Fruit fly (Drosophila melanogaster) whole organism, embryonic: ENCODE data around the gene CG1703.
A peak's percentile ranks its signal among the peaks of the same experiment; 100 is the strongest.

Source experiments
- Adf1 ChIP-seq: fragments of 200-800 bp; sonication (Bioruptor generic); IDR thresholded peaks from 2 replicates; pipeline ENCODE4 v1.3.6; 2022; ENCODE audit warnings: missing biosample characterization, missing genetic modification characterization
- Bdp1 ChIP-seq: fragments of 200-800 bp; sonication (Bioruptor generic); optimal IDR thresholded peaks from 3 replicates; lab custom pipeline; 2016; ENCODE audit warnings: missing biosample characterization, missing genetic modification characterization
- BtbVII ChIP-seq: fragments of 200-800 bp; sonication (Bioruptor generic); optimal IDR thresholded peaks from 3 replicates; lab custom pipeline; 2017; ENCODE audit warnings: missing biosample characterization, mild to moderate bottlenecking, missing genetic modification characterization
- CG10543 ChIP-seq: fragments of 200-800 bp; sonication (Bioruptor generic); optimal IDR thresholded peaks from 3 replicates; lab custom pipeline; 2017; ENCODE audit warnings: missing biosample characterization, mild to moderate bottlenecking, missing genetic modification characterization, moderate library complexity
- CG12659 ChIP-seq: fragments of 200-800 bp; sonication (Bioruptor generic); optimal IDR thresholded peaks from 3 replicates; lab custom pipeline; 2017; ENCODE audit warnings: mild to moderate bottlenecking, missing biosample characterization, missing genetic modification reagents, missing genetic modification characterization
- CG14441 ChIP-seq: fragments of 200-800 bp; sonication (Bioruptor generic); IDR thresholded peaks from 2 replicates; pipeline ENCODE4 v1.3.6; 2022; ENCODE audit warnings: missing biosample characterization, missing genetic modification characterization
- CG1529 ChIP-seq: fragments of 200-800 bp; sonication (Bioruptor generic); optimal IDR thresholded peaks from 3 replicates; lab custom pipeline; 2018; ENCODE audit warnings: missing biosample characterization, missing genetic modification characterization
- CG15601 ChIP-seq: fragments of 200-800 bp; sonication (Bioruptor generic); optimal IDR thresholded peaks from 3 replicates; lab custom pipeline; 2019; ENCODE audit warnings: missing biosample characterization, mild to moderate bottlenecking, missing genetic modification characterization, moderate library complexity
- CG17612 ChIP-seq: fragments of 200-800 bp; sonication (Bioruptor generic); IDR thresholded peaks from 2 replicates; pipeline ENCODE4 v1.3.6; 2022; ENCODE audit warnings: missing biosample characterization, missing genetic modification characterization
- CG32532 ChIP-seq: fragments of 200-800 bp; sonication (Bioruptor generic); IDR thresholded peaks from 2 replicates; pipeline ENCODE4 v1.3.6; 2022; ENCODE audit warnings: missing biosample characterization, missing genetic modification characterization
- CG32772 ChIP-seq: fragments of 200-800 bp; sonication (Bioruptor generic); IDR thresholded peaks from 2 replicates; pipeline ENCODE4 v1.3.6; 2022; ENCODE audit warnings: missing biosample characterization, missing genetic modification characterization
- CG3995 ChIP-seq: fragments of 200-800 bp; sonication (Bioruptor generic); optimal IDR thresholded peaks from 3 replicates; lab custom pipeline; 2016; ENCODE audit warnings: missing biosample characterization, missing genetic modification characterization
- CG8388 ChIP-seq: fragments of 200-800 bp; sonication (Bioruptor generic); optimal IDR thresholded peaks from 2 replicates; lab custom pipeline; 2019; ENCODE audit warnings: missing biosample characterization, mild to moderate bottlenecking, missing genetic modification characterization, moderate library complexity
- CG9215 ChIP-seq: fragments of 200-800 bp; sonication (Bioruptor generic); IDR thresholded peaks from 2 replicates; pipeline ENCODE4 v1.3.6; 2022; ENCODE audit warnings: missing biosample characterization, missing genetic modification characterization
- CTCF ChIP-seq: fragments of 200-800 bp; sonication (Bioruptor generic); optimal IDR thresholded peaks from 2 replicates; lab custom pipeline; 2017; ENCODE audit warnings: missing biosample characterization, mild to moderate bottlenecking, missing genetic modification characterization, moderate library complexity
- Chrac-16 ChIP-seq: fragments of 200-800 bp; sonication (Bioruptor generic); optimal IDR thresholded peaks from 3 replicates; lab custom pipeline; 2016; ENCODE audit warnings: missing biosample characterization, missing genetic modification characterization
- Dfd ChIP-seq, 2 experiments: fragments of >200 bp; optimal IDR thresholded peaks; 2 replicates each; lab custom pipeline; 2017; ENCODE audit warnings: missing biosample characterization in 2 of 2, missing genetic modification characterization in 2 of 2
- Drgx ChIP-seq: fragments of 200-800 bp; sonication (Bioruptor generic); IDR thresholded peaks from 2 replicates; pipeline ENCODE4 v1.3.6; 2022; ENCODE audit warnings: missing biosample characterization, missing genetic modification characterization
- ERR ChIP-seq: fragments of 200-800 bp; sonication (Bioruptor generic); optimal IDR thresholded peaks from 2 replicates; lab custom pipeline; 2016; ENCODE audit warnings: missing biosample characterization, missing genetic modification characterization
- GATAe ChIP-seq: fragments of 200-800 bp; sonication (Bioruptor generic); conservative IDR thresholded peaks from 2 replicates; pipeline ENCODE4 v1.3.6; 2022; ENCODE audit warnings: missing biosample characterization, missing genetic modification characterization
- HHEX ChIP-seq: fragments of 200-800 bp; sonication (Bioruptor generic); optimal IDR thresholded peaks from 3 replicates; lab custom pipeline; 2017; ENCODE audit warnings: missing biosample characterization, mild to moderate bottlenecking, missing genetic modification characterization, missing genetic modification reagents
- HLH54F ChIP-seq: fragments of 200-800 bp; sonication (Bioruptor generic); optimal IDR thresholded peaks from 3 replicates; lab custom pipeline; 2016; ENCODE audit warnings: missing biosample characterization, missing genetic modification characterization
- Hmx ChIP-seq: fragments of 200-800 bp; sonication (Bioruptor generic); optimal IDR thresholded peaks from 2 replicates; lab custom pipeline; 2016; ENCODE audit warnings: missing biosample characterization, missing genetic modification characterization
- Kr ChIP-seq: fragments of 200-800 bp; sonication (Bioruptor generic); optimal IDR thresholded peaks from 2 replicates; lab custom pipeline; 2017; ENCODE audit warnings: missing biosample characterization, mild to moderate bottlenecking, missing genetic modification characterization
- NC2α ChIP-seq: fragments of 200-800 bp; sonication (Bioruptor generic); optimal IDR thresholded peaks from 2 replicates; lab custom pipeline; 2016; ENCODE audit warnings: missing biosample characterization, missing genetic modification characterization
- Optix ChIP-seq: fragments of 200-800 bp; sonication (Bioruptor generic); IDR thresholded peaks from 3 replicates; pipeline ENCODE4 v1.3.6; 2022; ENCODE audit warnings: missing biosample characterization, missing genetic modification characterization
- Sox102F ChIP-seq: fragments of 200-800 bp; sonication (Bioruptor generic); optimal IDR thresholded peaks from 2 replicates; lab custom pipeline; 2018; ENCODE audit warnings: missing biosample characterization, mild to moderate bottlenecking, missing genetic modification characterization, moderate library complexity
- Spps ChIP-seq: fragments of 200-800 bp; sonication (Bioruptor generic); optimal IDR thresholded peaks from 2 replicates; lab custom pipeline; 2018; ENCODE audit warnings: missing biosample characterization, mild to moderate bottlenecking, missing genetic modification characterization
- abd-A ChIP-seq: fragments of 200-800 bp; sonication (Bioruptor generic); optimal IDR thresholded peaks from 3 replicates; lab custom pipeline; 2019; ENCODE audit warnings: missing biosample characterization, mild to moderate bottlenecking, missing genetic modification characterization, moderate library complexity
- crc ChIP-seq: fragments of 200-800 bp; sonication (Bioruptor generic); optimal IDR thresholded peaks from 2 replicates; lab custom pipeline; 2016; ENCODE audit warnings: missing biosample characterization, missing genetic modification characterization
- croc ChIP-seq: fragments of 200-800 bp; sonication (Bioruptor generic); conservative IDR thresholded peaks from 3 replicates; pipeline ENCODE4 v1.3.6; 2022; ENCODE audit warnings: missing biosample characterization, missing genetic modification characterization
- dmrt11E ChIP-seq: fragments of 200-800 bp; sonication (Bioruptor generic); optimal IDR thresholded peaks from 3 replicates; lab custom pipeline; 2018; ENCODE audit warnings: missing biosample characterization, mild to moderate bottlenecking, missing genetic modification characterization, moderate library complexity
- emc ChIP-seq: fragments of 200-800 bp; sonication (Bioruptor generic); optimal IDR thresholded peaks from 2 replicates; lab custom pipeline; 2016; ENCODE audit warnings: missing biosample characterization, missing genetic modification characterization
- en ChIP-seq: fragments of 200-800 bp; sonication (Bioruptor generic); optimal IDR thresholded peaks from 2 replicates; lab custom pipeline; 2016; ENCODE audit warnings: missing biosample characterization, missing genetic modification characterization
- gcm ChIP-seq: fragments of 200-800 bp; sonication (Bioruptor generic); optimal IDR thresholded peaks from 2 replicates; lab custom pipeline; 2019; ENCODE audit warnings: missing biosample characterization, mild to moderate bottlenecking, missing genetic modification characterization, moderate library complexity
- gsb ChIP-seq: fragments of 200-800 bp; sonication (Bioruptor generic); IDR thresholded peaks from 2 replicates; pipeline ENCODE4 v1.3.6; 2022; ENCODE audit warnings: missing biosample characterization, missing genetic modification characterization
- hth ChIP-seq: fragments of >200 bp; optimal IDR thresholded peaks from 2 replicates; lab custom pipeline; 2017; ENCODE audit warnings: inconsistent platforms
- kah ChIP-seq: fragments of 200-800 bp; sonication (Bioruptor generic); optimal IDR thresholded peaks from 2 replicates; lab custom pipeline; 2018; ENCODE audit warnings: missing biosample characterization, mild to moderate bottlenecking, missing genetic modification characterization
- lbe ChIP-seq: fragments of 200-800 bp; sonication (Bioruptor generic); optimal IDR thresholded peaks from 2 replicates; lab custom pipeline; 2016; ENCODE audit warnings: missing biosample characterization, mild to moderate bottlenecking, missing genetic modification characterization
- lilli ChIP-seq: fragments of 200-800 bp; sonication (Bioruptor generic); optimal IDR thresholded peaks from 3 replicates; lab custom pipeline; 2016; ENCODE audit warnings: missing biosample characterization, missing genetic modification characterization
- lmd ChIP-seq: fragments of 200-800 bp; sonication (Bioruptor generic); IDR thresholded peaks from 2 replicates; pipeline ENCODE4 v1.3.6; 2022; ENCODE audit warnings: missing biosample characterization, missing genetic modification characterization
- mld ChIP-seq: fragments of 200-800 bp; sonication (Bioruptor generic); IDR thresholded peaks from 3 replicates; pipeline ENCODE4 v1.3.6; 2022; ENCODE audit warnings: missing biosample characterization, missing genetic modification characterization; ENCODE audit not compliant: partially characterized antibody
- oc ChIP-seq: fragments of 200-800 bp; sonication (Bioruptor generic); optimal IDR thresholded peaks from 2 replicates; lab custom pipeline; 2018; ENCODE audit warnings: missing biosample characterization, mild to moderate bottlenecking, missing genetic modification characterization, moderate library complexity
- pros ChIP-seq: fragments of 200-800 bp; sonication (Bioruptor generic); optimal IDR thresholded peaks from 3 replicates; lab custom pipeline; 2019; ENCODE audit warnings: missing biosample characterization, mild to moderate bottlenecking, missing genetic modification characterization, moderate library complexity
- psq ChIP-seq: fragments of 200-800 bp; sonication (Bioruptor generic); optimal IDR thresholded peaks from 2 replicates; lab custom pipeline; 2017; ENCODE audit warnings: missing biosample characterization, missing genetic modification characterization
- salm ChIP-seq: fragments of 200-800 bp; sonication (Bioruptor generic); optimal IDR thresholded peaks from 2 replicates; lab custom pipeline; 2018; ENCODE audit warnings: missing biosample characterization, mild to moderate bottlenecking, missing genetic modification characterization
- schlank ChIP-seq: fragments of 200-800 bp; sonication (Bioruptor generic); optimal IDR thresholded peaks from 2 replicates; lab custom pipeline; 2018; ENCODE audit warnings: missing biosample characterization, mild to moderate bottlenecking, missing genetic modification characterization
- seq ChIP-seq: fragments of 200-800 bp; sonication (Bioruptor generic); IDR thresholded peaks from 2 replicates; pipeline ENCODE4 v1.3.6; 2022; ENCODE audit warnings: missing biosample characterization, missing genetic modification characterization
- slp2 ChIP-seq: fragments of 200-800 bp; sonication (Bioruptor generic); optimal IDR thresholded peaks from 2 replicates; lab custom pipeline; 2016; ENCODE audit warnings: missing biosample characterization, missing genetic modification characterization
- tin ChIP-seq: fragments of 200-800 bp; sonication (Bioruptor generic); optimal IDR thresholded peaks from 3 replicates; lab custom pipeline; 2016; ENCODE audit warnings: missing biosample characterization, missing genetic modification characterization
- usp ChIP-seq: fragments of >200 bp; optimal IDR thresholded peaks from 2 replicates; lab custom pipeline; 2017; ENCODE audit warnings: missing biosample characterization, missing genetic modification characterization
- wdn ChIP-seq: fragments of 200-800 bp; sonication (Bioruptor generic); IDR thresholded peaks from 2 replicates; pipeline ENCODE4 v1.3.6; 2022; ENCODE audit warnings: missing biosample characterization, missing genetic modification characterization

Gene CG1703

dm6 chrX:11621866-11622648 lies 10.3 kb downstream of the CG1703 start, which contains the start of gene Ptp10D (continued):
- TF ChIP-seq CG9215 (GFP tag; lab: Robert Waterston, UW) (no peak), gcm (GFP tag; lab: Kevin White, UChicago) (no peak), CG10543 (GFP tag; lab: Kevin White, UChicago) (peak; percentile 80), pros (GFP tag; lab: Kevin White, UChicago) (no peak), CG1529 (GFP tag; lab: Kevin White, UChicago) (no peak), CG14441 (GFP tag; lab: Robert Waterston, UW) (no peak), CG15601 (tag; lab: Kevin White, UChicago) (no peak), slp2 (GFP tag; lab: Kevin White, UChicago) (no peak), salm (tag; lab: Kevin White, UChicago) (no peak), wdn (GFP tag; lab: Robert Waterston, UW) (0 out of 2 replicates have a peak, but pooled peaks have one; percentile 22), CG32532 (GFP tag; lab: Robert Waterston, UW) (peak; percentile 30), dmrt11E (no peak), HHEX (GFP tag; lab: Kevin White, UChicago) (no peak), lmd (GFP tag; lab: Robert Waterston, UW) (no peak), emc (GFP tag; lab: Kevin White, UChicago) (no peak), hth (no peak), HLH54F (GFP tag; lab: Kevin White, UChicago) (no peak), croc (no peak), CG3995 (no peak), Kr (GFP tag; lab: Kevin White, UChicago) (no peak), gsb (GFP tag; lab: Robert Waterston, UW) (no peak), en (peak; percentile 2), psq (GFP tag; lab: Kevin White, UChicago) (no peak), Hmx (GFP tag; lab: Kevin White, UChicago) (no peak), Dfd (GFP tag; optimal IDR thresholded peaks at IDR 0.05; lab: Kevin White, UChicago) (peak in 1 of 2 experiments; percentile 5), Bdp1 (GFP tag; lab: Kevin White, UChicago) (peak; percentile 21), kah (GFP tag; lab: Kevin White, UChicago) (no peak), lbe (GFP tag; lab: Kevin White, UChicago) (peak; percentile 57), tin (no peak), ERR (GFP tag; lab: Kevin White, UChicago) (no peak), seq (GFP tag; lab: Robert Waterston, UW) (no peak), Optix (GFP tag; lab: Robert Waterston, UW) (no peak), lilli (GFP tag; lab: Kevin White, UChicago) (no peak), CG32772 (GFP tag; lab: Robert Waterston, UW) (no peak), usp (GFP tag; lab: Kevin White, UChicago) (no peak), CG12659 (GFP tag; lab: Kevin White, UChicago) (peak; percentile 73), Chrac-16 (GFP tag; lab: Kevin White, UChicago) (no peak), Sox102F (GFP tag; lab: Kevin White, UChicago) (no peak), abd-A (tag; lab: Kevin White, UChicago) (peak; percentile 78), oc (tag; lab: Kevin White, UChicago) (no peak), Adf1 (GFP tag; lab: Robert Waterston, UW) (0 out of 2 replicates have a peak, but pooled peaks have one; percentile 29), NC2α (GFP tag; lab: Kevin White, UChicago) (no peak), Drgx (GFP tag; lab: Robert Waterston, UW) (no peak), CTCF (GFP tag; lab: Kevin White, UChicago) (no peak), Spps (tag; lab: Kevin White, UChicago) (no peak), schlank (no peak), mld (peak; percentile 89), BtbVII (GFP tag; lab: Kevin White, UChicago) (peak; percentile 40), crc (GFP tag; lab: Kevin White, UChicago) (no peak), CG8388 (GFP tag; lab: Kevin White, UChicago) (no peak), GATAe (GFP tag; lab: Robert Waterston, UW) (no peak), CG17612 (GFP tag; lab: Robert Waterston, UW) (no peak)
